Fruit fly (Drosophila melanogaster): ENCODE results near the gene mthl12.
A peak's percentile ranks its signal among the peaks of the same experiment; 100 is the strongest.

The mthl12 gene

DNA sequence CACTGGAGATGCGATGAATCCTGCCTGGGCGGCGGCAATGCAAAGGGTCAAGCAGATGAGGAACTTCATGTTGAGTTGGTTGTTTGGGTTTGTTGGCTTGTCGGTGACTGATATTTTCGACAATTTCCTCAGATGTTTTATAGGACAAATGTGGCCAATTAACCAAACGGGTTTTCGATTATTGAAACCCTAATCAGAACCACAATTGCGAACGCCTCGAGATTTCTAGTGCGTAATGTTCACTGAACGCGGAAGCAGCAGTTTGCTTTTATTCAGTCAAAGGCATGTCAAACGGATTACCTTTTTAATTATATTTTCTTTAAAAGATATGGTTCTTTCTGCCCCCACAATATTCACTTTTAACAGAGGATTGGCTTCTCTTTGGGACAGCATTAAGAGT lies 43.6 kb downstream of the mthl12 start, which contains the start of gene CG14374:
Gene CG14374 (minus strand): TSS at position 101 of the 400 bp plus-strand sequence.
- no peak for TF ChIP-seq CG17801 (GFP tag; optimal IDR thresholded peaks at IDR 0.05; ENCODE audit: partially characterized antibody)

DNA sequence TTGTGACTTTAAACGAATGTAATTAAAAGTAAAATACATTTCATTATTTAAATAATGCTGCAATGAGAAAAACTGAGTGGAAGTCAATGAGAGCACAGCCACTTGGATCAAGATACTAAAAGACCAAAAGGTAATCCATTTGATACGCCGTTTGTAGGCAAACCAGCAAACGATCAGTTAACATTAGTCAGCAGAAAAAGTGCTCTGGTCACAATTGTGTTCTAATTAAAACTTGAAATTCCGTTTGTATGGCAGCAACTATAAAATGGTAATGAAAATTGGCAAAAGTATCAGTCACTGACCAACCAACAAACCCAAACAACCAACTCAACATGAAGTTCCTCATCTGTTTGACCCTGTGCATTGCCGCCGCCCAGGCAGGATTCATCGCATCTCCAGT lies 44.1 kb downstream of the mthl12 start, which contains the start of gene CG14377:
Gene CG14377 (plus strand): TSS at position 301 of the 400 bp plus-strand sequence.
- no peak for TF ChIP-seq CG17801 (GFP tag; optimal IDR thresholded peaks at IDR 0.05; ENCODE audit: partially characterized antibody)

DNA sequence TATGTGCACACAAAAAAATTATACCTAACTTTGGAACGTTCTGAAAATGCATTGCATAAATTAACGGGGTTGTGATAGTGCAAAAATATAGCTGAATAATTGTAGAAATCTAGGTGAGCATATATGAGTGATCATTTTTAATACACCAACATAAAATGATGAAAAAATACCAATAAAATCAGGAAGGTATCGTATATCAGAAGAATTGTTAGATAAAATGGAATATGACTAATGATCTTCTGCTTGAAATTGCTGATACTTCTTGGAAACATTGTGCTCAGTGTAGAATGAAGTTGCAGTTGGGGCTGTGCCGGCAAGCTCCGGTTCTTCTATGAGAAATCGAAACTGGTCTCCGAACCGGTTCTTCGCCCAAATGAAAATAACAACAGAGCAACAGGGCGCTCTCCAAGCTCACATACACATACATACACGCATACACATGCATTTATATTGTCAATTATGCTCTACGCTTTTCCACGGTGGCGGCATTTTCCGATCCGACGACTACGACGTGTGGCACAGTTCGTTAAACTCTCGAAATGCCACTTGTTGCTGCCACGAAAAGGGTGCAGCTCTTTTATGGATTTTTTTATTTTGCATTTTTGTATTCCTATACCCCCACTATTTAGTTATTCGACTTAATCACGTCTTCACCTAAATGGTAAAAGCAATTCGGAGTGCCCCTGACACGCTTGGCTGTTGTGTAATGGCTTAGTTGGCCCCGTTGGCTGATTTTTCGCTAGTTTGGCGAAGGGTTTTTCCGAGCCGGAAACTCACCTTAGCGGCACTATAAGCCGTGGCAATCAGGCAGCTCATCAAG lies 47.6 kb downstream of the mthl12 start:
- peak; percentile 91 for TF ChIP-seq CG17801 (GFP tag; optimal IDR thresholded peaks at IDR 0.05; ENCODE audit: partially characterized antibody)

DNA sequence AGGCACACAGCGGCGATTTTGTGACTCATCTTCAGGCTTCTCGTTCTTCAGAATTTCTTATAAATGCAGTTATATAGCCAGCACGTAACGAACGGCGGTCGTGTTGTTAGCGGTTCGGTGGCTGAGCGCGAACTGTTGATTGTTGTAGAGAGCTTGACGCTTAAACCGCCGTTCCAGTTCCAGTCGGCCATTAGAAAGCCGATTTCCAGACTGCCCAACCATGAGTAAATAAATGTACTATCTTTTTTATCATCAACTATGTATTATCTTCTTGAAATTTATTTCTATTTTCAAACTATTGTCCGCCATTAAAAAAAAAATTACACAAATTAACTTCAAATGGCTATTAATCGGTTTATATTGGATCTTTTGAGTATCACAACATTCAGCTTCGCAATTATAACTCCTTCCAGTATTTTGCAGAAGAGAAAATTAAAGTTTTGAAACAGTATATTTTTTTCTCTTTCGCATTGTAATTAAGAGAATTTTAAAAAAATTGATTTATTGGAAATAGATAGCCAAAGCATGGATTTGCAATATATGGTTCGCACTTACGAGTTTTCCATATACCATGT lies 48.3 kb downstream of the mthl12 start, which contains the start of gene GILT1:
Gene GILT1 (minus strand): TSS at position 141 of the 575 bp plus-strand sequence.
- peak; percentile 27 for TF ChIP-seq CG17801 (GFP tag; optimal IDR thresholded peaks at IDR 0.05; ENCODE audit: partially characterized antibody)

DNA sequence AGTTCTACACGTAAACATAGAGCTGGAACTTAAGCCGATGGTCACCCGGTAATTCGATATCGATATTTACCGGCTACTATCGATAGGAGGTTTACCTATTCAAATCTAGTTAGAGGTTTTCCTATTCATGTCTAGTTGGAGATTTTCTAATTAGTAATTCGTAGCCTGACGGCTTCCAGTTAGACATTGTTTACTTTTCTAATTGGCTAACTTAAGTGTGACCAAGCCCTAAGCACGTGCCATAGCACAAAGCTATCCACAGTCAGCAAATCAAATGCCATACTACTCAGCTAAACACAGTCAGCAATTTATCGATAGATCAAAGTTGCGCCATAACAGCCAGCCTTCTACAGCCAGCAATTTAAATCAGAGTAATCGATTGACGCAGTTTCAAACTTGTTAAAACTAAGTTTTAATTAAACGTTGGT lies 49.6 kb downstream of the mthl12 start, which contains the start of gene Dpm3:
Gene Dpm3 (minus strand): TSS at position 20 of the 428 bp plus-strand sequence.
- no peak for TF ChIP-seq CG17801 (GFP tag; optimal IDR thresholded peaks at IDR 0.05; ENCODE audit: partially characterized antibody)

All from ovary, adult (tissue).